Worm (Caenorhabditis elegans): ENCODE results near the gene let-2.

DNA sequence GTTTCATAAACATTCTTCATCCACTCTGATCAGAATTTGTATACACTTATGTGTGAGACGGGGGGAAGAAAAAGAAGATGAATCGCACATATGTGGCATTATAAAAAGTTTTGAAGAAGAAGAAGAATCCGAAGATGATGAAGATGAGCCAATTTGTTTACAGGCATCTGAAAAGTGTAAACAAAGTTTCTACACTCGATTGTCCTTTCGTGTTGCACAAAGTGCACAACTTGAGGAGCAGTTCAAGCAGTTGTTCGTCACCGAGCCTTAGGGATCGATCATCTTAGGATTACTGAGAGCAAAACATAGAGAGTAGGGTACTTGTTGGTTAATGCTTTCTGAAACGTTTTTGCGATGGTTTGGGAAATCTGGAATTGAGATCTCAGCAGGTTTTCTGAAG, 2.0 kb upstream of the let-2 start:
- TF ChIP-seq aly-2 (tag; optimal IDR thresholded peaks at IDR 0.05): no peak
- TF ChIP-seq blmp-1 (tag; optimal IDR thresholded peaks at IDR 0.05; ENCODE audit: insufficient read depth): no peak
- no peak for TF ChIP-seq sma-3 (GFP tag; optimal IDR thresholded peaks at IDR 0.05)
- TF ChIP-seq nhr-11 (tag; optimal IDR thresholded peaks at IDR 0.05): no peak
- TF ChIP-seq lin-39 (tag; optimal IDR thresholded peaks at IDR 0.05): no peak
- no peak for TF ChIP-seq nhr-237 (tag; optimal IDR thresholded peaks at IDR 0.05)
- no peak for TF ChIP-seq zag-1 (tag; optimal IDR thresholded peaks at IDR 0.05)
